Worm (Caenorhabditis elegans): Measurements from ENCODE around the gene Y4C6B.1.
"Not testable (repeated sequence)": the region's sequence is repeated elsewhere in the genome, so short reads cannot be mapped to it uniquely, and the experiment has no call there.

Gene Y4C6B.1

DNA sequence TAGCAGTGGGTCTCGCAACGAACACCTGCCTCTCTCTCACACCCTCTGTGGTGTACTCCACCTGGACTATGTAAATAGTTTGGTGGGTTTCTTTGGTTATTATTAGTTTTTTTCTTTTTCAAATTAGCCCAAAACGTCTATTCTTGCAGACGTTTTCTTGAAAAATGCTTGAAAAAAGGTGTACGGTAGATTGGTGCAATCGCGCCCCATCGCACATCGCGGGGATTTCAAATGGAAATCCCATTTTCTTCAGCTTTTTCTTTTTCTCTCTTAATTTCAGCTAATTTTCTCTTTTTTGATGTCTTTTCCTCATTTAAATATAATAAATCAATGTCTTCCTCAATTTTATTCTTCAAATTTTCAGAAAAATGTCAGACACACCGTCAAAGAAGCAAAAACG lies at the start of gene Y4C6B.1:
Y4C6B.1 (plus strand) TSS at position 365 of the 400 bp plus-strand sequence.
- no peak for TF ChIP-seq unc-62 (GFP tag; optimal IDR thresholded peaks at IDR 0.05)

DNA sequence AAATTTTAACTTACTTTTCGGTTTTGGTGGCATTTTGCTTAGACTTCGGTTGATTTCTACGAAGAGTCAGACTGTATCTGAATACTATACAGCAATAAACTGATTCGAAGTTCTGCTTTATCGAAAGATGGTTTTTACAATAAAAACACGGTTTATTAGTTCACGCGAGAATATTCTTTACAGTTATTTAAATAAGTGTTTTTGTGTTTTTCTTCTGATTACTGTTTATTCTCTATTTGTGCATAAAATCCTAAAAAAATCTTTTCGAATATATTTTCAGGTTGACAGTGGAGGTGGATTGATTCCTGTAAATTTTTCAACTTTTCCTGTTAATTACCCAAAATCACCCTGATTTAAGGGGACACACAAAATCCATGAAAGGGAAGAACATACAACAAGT lies 48.2 kb upstream of the Y4C6B.1 start, which contains the start of gene ZK354.8:
ZK354.8 (minus strand) TSS at position 101 of the 400 bp plus-strand sequence.
- TF ChIP-seq unc-62 (GFP tag; optimal IDR thresholded peaks at IDR 0.05), result no peak

DNA sequence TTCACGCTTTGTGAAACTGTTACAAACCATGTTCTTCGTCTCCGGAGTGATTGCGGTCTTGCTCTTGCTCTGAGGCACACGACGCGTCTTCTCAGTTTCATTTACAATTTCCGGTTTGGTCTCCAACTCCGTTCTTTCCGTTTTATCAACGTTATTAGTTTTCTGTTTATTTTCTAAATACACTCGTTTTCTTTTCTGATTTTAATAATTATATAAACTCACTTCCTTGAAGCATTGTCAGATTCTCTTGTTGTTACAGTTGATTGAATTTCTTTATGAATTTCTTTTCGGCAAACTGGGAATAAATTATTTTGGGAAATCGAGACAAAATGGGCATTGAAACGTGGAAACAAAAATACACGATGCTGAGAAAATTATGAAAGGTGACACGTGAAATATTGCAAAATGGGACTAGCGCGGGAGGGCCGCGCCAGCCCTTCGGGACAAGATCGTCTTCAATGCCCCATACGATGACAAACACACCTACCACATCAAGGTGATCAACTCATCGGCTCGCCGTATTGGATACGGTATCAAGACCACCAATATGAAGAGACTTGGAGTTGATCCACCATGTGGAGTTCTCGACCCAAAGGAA lies 46.1 kb upstream of the Y4C6B.1 start, which contains the start of the genes ZK354.9 and msp-58:
ZK354.9 (minus strand) TSS at position 101 of the 598 bp plus-strand sequence.
msp-58 (plus strand) TSS at position 548 of the 598 bp plus-strand sequence.
- TF ChIP-seq unc-62 (GFP tag; optimal IDR thresholded peaks at IDR 0.05), result not testable (repeated sequence)

DNA sequence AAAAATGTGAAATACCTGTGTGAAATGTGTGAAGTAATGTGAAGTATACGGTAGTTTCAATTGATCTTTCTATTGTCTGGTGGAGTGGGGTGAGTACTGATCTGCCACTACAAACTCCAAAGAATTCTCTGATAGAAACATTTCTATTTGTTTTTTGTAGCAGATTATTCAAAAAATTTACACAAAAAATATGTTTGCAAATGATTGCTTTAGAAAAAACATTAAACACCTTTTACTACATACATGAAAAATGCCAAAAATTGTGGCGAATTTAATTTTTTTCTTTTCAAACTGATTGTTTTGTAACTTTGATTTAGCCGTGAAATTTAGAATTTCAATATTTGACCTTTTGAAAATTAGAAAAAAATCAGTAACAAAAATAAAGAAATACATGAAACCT lies 44.5 kb upstream of the Y4C6B.1 start, which contains the start of gene ZK354.3:
ZK354.3 (plus strand) TSS at position 301 of the 400 bp plus-strand sequence.
- no peak for TF ChIP-seq unc-62 (GFP tag; optimal IDR thresholded peaks at IDR 0.05)

DNA sequence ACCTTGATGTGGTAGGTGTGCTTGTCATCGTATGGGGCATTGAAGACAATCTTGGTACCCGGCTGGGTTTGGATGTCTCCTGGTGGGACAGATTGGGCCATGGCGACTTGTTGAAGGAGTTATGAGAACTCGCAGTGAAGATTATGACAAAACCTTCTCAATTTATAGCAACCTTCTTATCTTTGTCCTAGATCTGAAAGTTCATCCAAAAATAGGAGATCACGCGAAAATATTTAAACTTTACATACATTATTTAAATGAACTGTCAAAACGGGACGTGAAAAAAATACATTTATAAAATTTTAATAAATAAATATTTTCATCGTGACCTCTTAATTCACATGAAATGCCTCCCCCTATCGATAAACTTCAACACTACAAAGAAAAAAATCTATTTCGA lies 41.3 kb upstream of the Y4C6B.1 start, which contains the start of the genes msp-59 and ZK354.2:
msp-59 (minus strand) TSS at position 101 of the 400 bp plus-strand sequence.
ZK354.2 (plus strand) TSS at position 395 of the 400 bp plus-strand sequence.
- not testable (repeated sequence) for TF ChIP-seq unc-62 (GFP tag; optimal IDR thresholded peaks at IDR 0.05)

DNA sequence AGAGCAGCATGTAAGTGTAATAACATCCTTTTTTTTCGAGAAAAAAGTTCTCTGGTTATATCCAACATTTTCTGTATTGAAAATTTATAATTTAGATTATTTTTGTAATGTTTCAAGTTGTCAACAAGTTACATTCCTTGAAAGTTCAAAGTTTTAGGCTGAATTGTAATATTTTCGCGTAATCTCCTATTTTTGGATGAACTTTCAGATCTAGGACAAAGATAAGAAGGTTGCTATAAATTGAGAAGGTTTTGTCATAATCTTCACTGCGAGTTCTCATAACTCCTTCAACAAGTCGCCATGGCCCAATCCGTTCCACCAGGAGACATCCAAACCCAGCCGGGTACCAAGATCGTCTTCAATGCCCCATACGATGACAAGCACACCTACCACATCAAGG lies 38.1 kb upstream of the Y4C6B.1 start, which contains the start of gene msp-65:
msp-65 (plus strand) TSS at position 301 of the 400 bp plus-strand sequence.
- TF ChIP-seq unc-62 (GFP tag; optimal IDR thresholded peaks at IDR 0.05), result not testable (repeated sequence)

DNA sequence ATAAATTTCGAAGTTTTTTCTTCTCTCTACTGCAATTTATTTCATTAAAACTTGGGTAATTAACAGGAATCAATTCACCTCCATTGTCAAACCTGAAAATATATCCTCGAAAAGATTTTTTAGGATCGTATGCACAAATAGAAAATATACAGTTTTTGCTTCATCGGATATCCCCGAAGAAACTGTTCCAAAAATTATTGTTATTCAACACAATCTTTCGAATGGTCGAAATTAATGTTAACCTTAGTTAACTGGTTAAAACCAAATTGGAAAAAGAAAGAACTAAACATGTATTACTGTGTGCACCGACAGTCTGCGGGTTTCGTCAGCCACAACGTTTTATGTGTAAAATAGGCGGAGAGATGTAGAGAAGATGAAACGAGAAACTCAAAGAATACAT lies 37.2 kb upstream of the Y4C6B.1 start:
- no peak for TF ChIP-seq unc-62 (GFP tag; optimal IDR thresholded peaks at IDR 0.05)

DNA sequence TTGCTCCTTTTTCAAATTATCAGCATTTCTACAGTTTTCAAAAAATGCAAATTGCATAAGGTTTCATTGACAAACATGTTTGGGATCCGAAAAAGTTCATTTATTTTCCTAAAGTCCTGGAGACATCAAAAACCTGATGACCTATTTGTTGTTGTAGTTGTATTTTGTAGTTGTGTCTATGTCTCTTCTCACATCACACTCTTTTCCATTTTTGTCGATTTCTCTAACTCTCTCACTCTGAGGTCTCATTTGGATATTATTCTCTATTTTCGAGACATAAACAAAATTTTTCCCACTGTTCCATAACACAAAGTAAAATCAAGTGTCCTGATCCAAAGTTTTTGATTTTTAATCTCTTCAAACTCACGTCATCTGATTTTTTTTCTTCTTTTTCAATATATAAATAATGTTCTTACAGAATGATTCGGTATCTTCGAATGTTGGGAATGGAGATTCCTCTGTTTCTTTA lies 35.4 kb upstream of the Y4C6B.1 start, which contains the start of gene slc-46A:
slc-46A (plus strand) TSS at position 419 of the 469 bp plus-strand sequence.
- TF ChIP-seq unc-62 (GFP tag; optimal IDR thresholded peaks at IDR 0.05), result no peak

DNA sequence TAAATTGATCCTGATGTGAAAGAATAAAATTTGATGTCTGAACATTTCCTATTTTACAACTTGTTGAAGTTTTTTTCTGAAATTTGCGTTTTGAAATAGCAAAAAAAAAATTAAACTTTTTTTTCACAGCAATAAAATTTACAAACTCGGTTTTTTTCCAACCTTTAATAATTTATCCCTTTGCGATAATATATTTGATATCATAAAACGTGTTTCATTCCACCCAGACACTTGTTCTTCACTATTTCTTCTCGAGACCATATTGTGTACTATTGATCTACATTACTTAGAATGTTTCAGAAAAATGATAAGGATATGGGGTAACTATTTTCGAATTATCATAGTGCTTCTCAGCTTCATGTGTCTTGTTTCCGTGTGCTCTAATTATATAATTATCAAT lies 28.1 kb upstream of the Y4C6B.1 start, which contains the start of gene Y4C6B.4:
Y4C6B.4 (plus strand) TSS at position 301 of the 400 bp plus-strand sequence.
- TF ChIP-seq unc-62 (GFP tag; optimal IDR thresholded peaks at IDR 0.05), result no peak

DNA sequence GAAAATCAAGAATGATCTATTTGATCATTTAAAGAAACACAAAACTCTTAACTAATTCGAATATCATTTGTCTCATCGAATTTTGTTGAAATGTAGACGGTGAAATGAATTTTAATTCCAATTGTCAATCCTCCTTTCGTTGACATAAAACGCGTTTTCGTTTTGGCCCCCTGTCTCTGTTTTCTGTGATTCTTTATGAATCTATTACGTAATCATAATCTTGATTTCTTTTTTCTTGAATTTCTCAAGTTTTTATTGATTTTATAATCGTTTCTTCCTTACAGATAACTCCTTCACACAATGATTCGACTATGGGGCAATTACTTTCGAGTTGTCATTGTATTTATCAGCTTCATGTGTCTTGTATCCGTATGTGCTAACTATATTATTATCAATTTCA lies 22.1 kb upstream of the Y4C6B.1 start, which contains the start of gene Y4C6B.3:
Y4C6B.3 (plus strand) TSS at position 301 of the 400 bp plus-strand sequence.
- TF ChIP-seq unc-62 (GFP tag; optimal IDR thresholded peaks at IDR 0.05), result no peak

DNA sequence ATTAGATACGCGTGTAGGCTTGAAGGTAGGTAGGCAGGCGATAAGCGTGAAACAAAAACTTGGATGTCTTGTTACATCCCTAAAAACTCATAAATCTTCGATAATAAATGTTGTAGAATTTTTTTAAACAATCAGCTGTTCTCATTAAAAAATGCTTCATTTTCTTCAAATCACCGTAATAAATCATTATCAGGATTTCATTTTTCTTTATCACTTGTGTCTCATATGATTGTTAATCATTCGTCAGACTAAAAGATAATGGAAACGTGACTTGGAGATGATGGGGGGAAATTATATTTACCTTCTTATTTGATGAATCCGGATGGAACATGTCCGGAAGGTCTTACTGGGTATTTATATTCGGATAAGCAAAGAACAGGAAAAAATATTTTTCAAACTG lies 20.8 kb upstream of the Y4C6B.1 start:
- no peak for TF ChIP-seq unc-62 (GFP tag; optimal IDR thresholded peaks at IDR 0.05)

DNA sequence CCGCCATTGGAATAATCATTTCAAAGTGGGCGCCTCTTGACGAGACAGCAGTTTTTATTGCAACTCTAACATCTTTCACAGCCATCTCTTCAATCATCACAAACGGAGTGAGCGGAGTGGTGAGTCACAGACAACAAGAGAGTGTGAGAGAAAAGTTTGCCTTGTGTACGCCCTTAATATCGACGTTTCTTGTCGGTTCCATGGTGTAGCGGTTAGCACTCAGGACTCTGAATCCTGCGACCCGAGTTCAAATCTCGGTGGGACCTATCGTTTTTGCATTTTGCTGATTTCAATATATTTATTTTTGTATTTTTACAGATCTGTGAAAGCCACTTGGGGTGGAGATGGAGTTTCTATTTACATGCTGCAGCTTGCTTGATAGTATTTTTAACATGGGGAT lies 19.8 kb upstream of the Y4C6B.1 start:
- TF ChIP-seq unc-62 (GFP tag; optimal IDR thresholded peaks at IDR 0.05), result no peak

DNA sequence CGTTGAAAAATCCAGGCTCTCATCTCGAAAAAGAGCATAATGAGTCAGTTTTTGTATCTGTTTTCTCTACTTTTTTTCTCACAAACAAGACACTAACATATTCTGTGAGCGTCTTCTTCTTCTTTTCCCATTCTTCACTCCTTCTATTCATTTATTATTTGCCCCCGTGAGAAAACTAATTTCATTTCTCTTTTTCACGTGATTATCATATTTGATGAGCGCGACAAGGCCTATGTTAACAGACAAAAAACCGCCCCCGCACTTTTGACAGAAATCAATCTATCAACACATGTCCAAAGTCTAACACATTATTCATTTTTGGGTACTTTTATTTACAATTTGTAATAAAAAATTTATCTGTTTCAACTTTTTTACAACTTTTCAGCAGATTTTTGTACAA lies 16.6 kb upstream of the Y4C6B.1 start:
- no peak for TF ChIP-seq unc-62 (GFP tag; optimal IDR thresholded peaks at IDR 0.05)

DNA sequence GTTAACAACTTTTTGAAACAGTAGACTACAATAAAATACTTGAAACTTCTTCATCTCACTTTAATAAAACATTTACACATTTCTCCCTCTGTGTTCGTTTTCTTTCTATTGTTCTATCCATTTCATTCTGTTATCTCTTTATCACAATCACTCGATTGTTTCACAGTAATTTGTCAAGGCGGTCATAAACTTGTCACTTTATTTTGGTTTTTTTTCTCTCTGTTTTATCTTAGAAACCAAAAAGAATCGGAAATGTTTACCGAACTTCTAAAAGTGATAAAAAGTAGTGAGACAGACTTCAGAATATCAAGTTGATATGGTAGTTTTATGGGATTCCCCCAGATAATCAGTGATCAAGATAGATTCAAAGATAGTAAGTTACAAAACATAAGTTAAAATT lies 15.0 kb upstream of the Y4C6B.1 start, which contains the start of gene Y4C6B.2:
Y4C6B.2 (plus strand) TSS at position 320 of the 400 bp plus-strand sequence.
- no peak for TF ChIP-seq unc-62 (GFP tag; optimal IDR thresholded peaks at IDR 0.05)

DNA sequence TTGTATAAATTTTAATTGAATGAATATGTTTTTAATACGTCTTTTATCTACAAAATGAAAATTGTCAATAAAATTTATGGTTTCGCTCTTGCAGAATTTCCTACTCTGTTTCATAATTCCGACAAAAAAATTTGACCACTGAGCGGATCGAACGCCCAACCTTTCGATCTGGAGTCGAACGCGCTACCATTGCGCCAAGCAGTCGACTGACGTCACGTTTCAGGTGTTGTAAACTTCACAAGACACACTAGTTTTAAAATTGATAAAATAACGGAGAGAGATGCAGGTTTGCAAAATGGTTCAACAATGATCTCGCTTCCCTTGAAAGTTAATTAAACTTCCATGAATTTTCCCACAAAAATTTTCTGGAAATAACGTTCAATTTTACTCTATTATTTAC lies 10.1 kb upstream of the Y4C6B.1 start:
- TF ChIP-seq unc-62 (GFP tag; optimal IDR thresholded peaks at IDR 0.05), result no peak

DNA sequence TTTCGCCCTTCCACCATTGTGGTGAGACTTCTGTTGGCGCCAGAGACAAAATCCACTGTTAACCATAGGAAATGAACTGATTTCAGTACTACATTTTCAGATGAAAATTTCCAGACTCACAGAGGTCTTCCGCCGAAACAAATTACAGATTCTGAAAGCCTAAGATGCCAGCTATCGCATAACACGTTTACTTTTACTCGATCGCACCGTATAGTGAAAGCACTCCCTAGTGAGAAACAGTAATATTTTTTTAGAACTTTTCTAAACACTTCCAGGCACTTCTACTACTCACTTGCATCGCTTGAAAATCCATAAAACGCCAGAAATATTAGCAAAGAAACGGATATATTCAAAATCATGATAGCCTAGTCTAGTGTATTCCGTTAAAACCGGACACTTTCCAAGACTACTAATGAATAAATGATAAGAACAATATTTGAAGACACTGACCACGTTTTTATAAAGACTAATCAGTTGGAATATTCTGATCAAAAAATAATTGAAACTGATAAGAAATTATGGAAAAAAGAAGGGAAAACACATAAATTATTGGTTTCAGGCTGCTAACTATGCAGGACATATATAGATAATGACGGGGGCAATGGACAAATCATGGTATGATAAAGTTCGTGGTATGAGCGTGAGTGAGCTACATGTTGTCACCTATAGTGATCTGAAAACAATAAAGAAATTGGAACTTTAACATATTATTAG lies 3.7 kb upstream of the Y4C6B.1 start, which contains the start of gene gba-4:
gba-4 (minus strand) TSS at position 418 of the 714 bp plus-strand sequence.
- TF ChIP-seq unc-62 (GFP tag; optimal IDR thresholded peaks at IDR 0.05), result not testable (repeated sequence)
